Fruit fly (Drosophila melanogaster) whole organism, wandering third instar larva: ENCODE results near the gene CG15545.

Experiments used
- Abd-B ChIP-seq: fragments of >200 bp; optimal IDR thresholded peaks from 2 replicates; lab custom pipeline; 2017; ENCODE audit warnings: missing biosample characterization, missing genetic modification characterization
- dl ChIP-seq, 2 experiments: fragments of 175-275, 200-275 bp in 1 of 2; fragments of 200-275 bp in 1 of 2; sonication (Bioruptor generic); optimal IDR thresholded peaks; lab custom pipeline; 2018; ENCODE audit warnings: mild to moderate bottlenecking in 2 of 2, missing biosample characterization in 2 of 2, missing genetic modification characterization in 2 of 2, moderate library complexity in 2 of 2; ENCODE audit not compliant: partially characterized antibody in 2 of 2, insufficient read depth in 1 of 2
- dsf ChIP-seq: sonication (Bioruptor generic); optimal IDR thresholded peaks from 2 replicates; lab custom pipeline; 2016; ENCODE audit warnings: missing biosample characterization, missing genetic modification characterization, borderline replicate concordance
- jim ChIP-seq: fragments of 175-275, 200-325 bp; sonication (Bioruptor generic); optimal IDR thresholded peaks from 2 replicates; lab custom pipeline; 2016; ENCODE audit warnings: missing biosample characterization, mild to moderate bottlenecking, missing genetic modification characterization
- lola ChIP-seq: fragments of >200 bp; optimal IDR thresholded peaks from 2 replicates; lab custom pipeline; 2017; ENCODE audit warnings: missing biosample characterization, missing genetic modification characterization
- pan ChIP-seq: fragments of >200 bp; optimal IDR thresholded peaks from 2 replicates; lab custom pipeline; 2017
- usp ChIP-seq: fragments of >200 bp; optimal IDR thresholded peaks from 2 replicates; lab custom pipeline; 2017; ENCODE audit warnings: missing biosample characterization, missing genetic modification characterization

DNA sequence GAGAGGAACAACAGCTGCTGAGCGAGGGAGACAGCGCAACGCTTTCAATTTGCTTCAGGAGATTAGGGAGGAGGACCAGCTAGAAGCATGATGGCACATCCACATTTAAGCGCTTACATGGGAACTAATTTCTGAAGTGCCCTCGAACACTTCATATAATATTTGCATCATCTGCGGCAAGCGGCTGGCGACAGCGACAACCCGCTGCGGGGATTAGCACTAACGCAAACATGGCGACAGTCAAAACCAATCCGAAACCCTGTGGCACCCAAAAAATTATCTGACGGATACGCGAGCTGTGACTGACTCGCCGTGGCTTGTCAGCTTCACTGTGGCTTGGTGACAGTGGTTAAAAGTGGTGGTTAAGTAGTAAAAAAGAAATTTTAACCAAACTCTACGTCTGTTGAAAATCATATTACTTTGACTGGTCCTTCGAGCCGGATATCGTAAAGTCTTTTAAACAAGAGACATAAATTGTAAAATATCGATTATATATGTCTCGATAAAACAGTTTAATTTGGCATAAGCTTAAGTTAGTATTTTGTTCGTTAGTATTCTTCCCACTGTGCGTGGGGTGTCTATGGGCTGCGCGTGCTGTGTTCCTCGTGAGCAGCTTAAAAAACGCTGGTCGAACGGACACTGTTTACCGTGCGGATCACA is 12.1 kb downstream of the CG15545 start:
- no peak for TF ChIP-seq dsf (GFP tag; lab: Kevin White, UChicago)
- TF ChIP-seq jim: no peak
- TF ChIP-seq usp (GFP tag; lab: Kevin White, UChicago): no peak
- no peak for TF ChIP-seq Abd-B (GFP tag; lab: Kevin White, UChicago)
- no peak for TF ChIP-seq lola (GFP tag; lab: Kevin White, UChicago)
- TF ChIP-seq dl (GFP tag; optimal IDR thresholded peaks at IDR 0.05; lab: Kevin White, UChicago; ENCODE audit: insufficient read depth in 1 of 2, partially characterized antibody in 2 of 2): no peak
- no peak for TF ChIP-seq pan (lab: Kevin White, UChicago)
